Fruit fly (Drosophila melanogaster): ENCODE data around the gene CG14054.

DNA sequence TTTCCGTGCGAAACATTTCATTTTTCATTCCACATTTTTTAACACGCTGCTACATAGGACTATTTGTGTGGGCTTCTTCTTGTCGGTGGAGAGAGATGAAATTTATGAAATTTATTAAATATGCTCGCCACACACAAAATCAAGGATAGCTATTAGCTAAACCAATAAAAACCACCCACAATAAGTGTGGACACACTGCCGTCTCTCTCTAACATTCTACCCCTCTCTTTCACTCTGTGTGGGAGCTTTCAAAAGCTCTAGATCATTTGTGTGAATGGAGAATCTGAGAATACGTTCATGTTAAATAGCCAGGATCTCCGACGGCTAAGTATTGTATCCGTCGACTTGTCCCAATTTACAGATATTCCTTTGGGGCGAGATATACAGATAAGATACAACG is 28.6 kb downstream of the CG14054 start:
- TF ChIP-seq CG8159 (tag; optimal IDR thresholded peaks at IDR 0.05) = no peak
- TF ChIP-seq CG8301 (tag; optimal IDR thresholded peaks at IDR 0.05) = no peak
- TF ChIP-seq Pif1B (GFP tag; optimal IDR thresholded peaks at IDR 0.05) = no peak
- TF ChIP-seq CG12605 (GFP tag; IDR thresholded peaks at IDR 0.05) = no peak
- no peak for TF ChIP-seq rn (GFP tag; IDR thresholded peaks at IDR 0.05)
- TF ChIP-seq CG34367 (tag; optimal IDR thresholded peaks at IDR 0.05) = no peak
- TF ChIP-seq EcR (GFP tag; optimal IDR thresholded peaks at IDR 0.05) = no peak
